Worm (Caenorhabditis elegans): ENCODE results near the gene T08G5.15.

- no peak for TF ChIP-seq nhr-237 (tag; optimal IDR thresholded peaks at IDR 0.05)
- TF ChIP-seq nhr-11 (tag; optimal IDR thresholded peaks at IDR 0.05) = no peak
- TF ChIP-seq mdl-1 (tag; optimal IDR thresholded peaks at IDR 0.05) = no peak
- TF ChIP-seq snpc-4 (tag; optimal IDR thresholded peaks at IDR 0.05) = no peak
- TF ChIP-seq ama-1 (optimal IDR thresholded peaks at IDR 0.05) = no peak
- TF ChIP-seq unc-62 (GFP tag; optimal IDR thresholded peaks at IDR 0.05) = no peak
- TF ChIP-seq nhr-25 (tag; optimal IDR thresholded peaks at IDR 0.05) = no peak
- TF ChIP-seq R02D3.7 (tag; optimal IDR thresholded peaks at IDR 0.05) = no peak
- no peak for TF ChIP-seq zag-1 (tag; optimal IDR thresholded peaks at IDR 0.05)
- TF ChIP-seq elt-1 (tag; optimal IDR thresholded peaks at IDR 0.05) = no peak
- TF ChIP-seq ztf-1 (GFP tag; conservative IDR thresholded peaks at IDR 0.05) = no peak
Measured at ce11 chrV:14004342-14004741, 18.6 kb downstream of the T08G5.15 start.
